Worm (Caenorhabditis elegans) whole organism, L4 larva: ENCODE results near the gene F14B8.6.

Experiments
- R02D3.7 ChIP-seq: fragments of 150-350 bp; sonication (generic microtip); optimal IDR thresholded peaks from 3 replicates; lab custom pipeline; 2014; ENCODE audit warnings: missing biosample characterization, missing genetic modification characterization
- Y48G9A.11 ChIP-seq: fragments of 200-800 bp; sonication (Bioruptor generic); IDR thresholded peaks from 2 replicates; pipeline ENCODE4 v1.3.6; 2022; ENCODE audit warnings: missing genetic modification reagents, missing genetic modification characterization, missing compliant biosample characterization
- aha-1 ChIP-seq: fragments of 150-350 bp; peaks from one replicate; lab custom pipeline; 2014; ENCODE audit warnings: missing biosample characterization, missing genetic modification characterization
- ama-1 ChIP-seq: fragments of 150-350 bp; optimal IDR thresholded peaks from 2 replicates; lab custom pipeline; 2014; ENCODE audit warnings: inconsistent platforms, mixed read lengths
- ceh-32 ChIP-seq: sonication (generic microtip); optimal IDR thresholded peaks from 2 replicates; lab custom pipeline; 2016; ENCODE audit warnings: mild to moderate bottlenecking, missing genetic modification characterization, missing compliant biosample characterization; ENCODE audit not compliant: poor library complexity
- cey-2 ChIP-seq: sonication (generic microtip); optimal IDR thresholded peaks from 3 replicates; lab custom pipeline; 2017; ENCODE audit warnings: missing genetic modification characterization, mild to moderate bottlenecking, missing compliant biosample characterization, antibody characterized with exemption, borderline replicate concordance; ENCODE audit not compliant: insufficient read depth
- daf-16 ChIP-seq, 3 experiments: sonication (generic microtip); optimal IDR thresholded peaks; 2 replicates each; lab custom pipeline; 2016 to 2017; ENCODE audit warnings: missing genetic modification characterization in 3 of 3, missing genetic modification reagents in 3 of 3, mild to moderate bottlenecking in 2 of 3, missing compliant biosample characterization in 2 of 3, missing biosample characterization in 1 of 3, moderate library complexity in 1 of 3
- daf-19 ChIP-seq: fragments of 200-800 bp; sonication (Bioruptor generic); conservative IDR thresholded peaks from 2 replicates; pipeline ENCODE4 v1.3.6; 2022; ENCODE audit warnings: missing genetic modification characterization, missing compliant biosample characterization
- dmd-6 ChIP-seq: fragments of 200-800 bp; sonication (Bioruptor generic); IDR thresholded peaks from 2 replicates; pipeline ENCODE4 v1.3.6; 2022; ENCODE audit warnings: missing genetic modification reagents, missing genetic modification characterization, missing compliant biosample characterization
- dmd-9 ChIP-seq: fragments of 200-800 bp; sonication (Bioruptor generic); IDR thresholded peaks from 2 replicates; pipeline ENCODE4 v1.3.6; 2022; ENCODE audit warnings: missing genetic modification reagents, missing genetic modification characterization, missing compliant biosample characterization
- dve-1 ChIP-seq: sonication (generic microtip); optimal IDR thresholded peaks from 2 replicates; lab custom pipeline; 2017; ENCODE audit warnings: antibody characterized with exemption, mild to moderate bottlenecking, missing genetic modification characterization, missing compliant biosample characterization; ENCODE audit not compliant: insufficient read depth
- hlh-11 ChIP-seq: fragments of 200-800 bp; sonication (Bioruptor generic); optimal IDR thresholded peaks from 2 replicates; lab custom pipeline; 2018; ENCODE audit warnings: mild to moderate bottlenecking, missing genetic modification characterization, missing compliant biosample characterization
- hlh-30 ChIP-seq: sonication (generic microtip); optimal IDR thresholded peaks from 2 replicates; lab custom pipeline; 2017; ENCODE audit warnings: antibody characterized with exemption, mild to moderate bottlenecking, missing genetic modification characterization, missing compliant biosample characterization; ENCODE audit not compliant: insufficient read depth
- lin-13 ChIP-seq: fragments of 150-350 bp; optimal IDR thresholded peaks from 2 replicates; lab custom pipeline; 2014; ENCODE audit warnings: missing biosample characterization, missing genetic modification reagents, missing genetic modification characterization
- mdl-1 ChIP-seq, 2 experiments: fragments of 150-350 bp in 1 of 2; sonication (generic microtip) in 1 of 2; optimal IDR thresholded peaks; 2 replicates each; lab custom pipeline; 2014 to 2017; ENCODE audit warnings: missing biosample characterization in 2 of 2, missing genetic modification characterization in 2 of 2
- mdt-29 ChIP-seq: fragments of 200-800 bp; sonication (Bioruptor generic); IDR thresholded peaks from 2 replicates; pipeline ENCODE4 v1.3.6; 2022; ENCODE audit warnings: missing genetic modification reagents, missing genetic modification characterization, missing compliant biosample characterization
- mxl-2 ChIP-seq: fragments of 200-800 bp; sonication (Bioruptor generic); conservative IDR thresholded peaks from 2 replicates; pipeline ENCODE4 v1.3.6; 2022; ENCODE audit warnings: missing genetic modification reagents, missing genetic modification characterization, missing compliant biosample characterization
- mxl-3 ChIP-seq: fragments of 200-800 bp; sonication (Bioruptor generic); optimal IDR thresholded peaks from 2 replicates; lab custom pipeline; 2018; ENCODE audit warnings: mild to moderate bottlenecking, missing genetic modification characterization, missing compliant biosample characterization
- nhr-237 ChIP-seq: sonication (generic microtip); optimal IDR thresholded peaks from 2 replicates; lab custom pipeline; 2017; ENCODE audit warnings: missing biosample characterization, missing genetic modification characterization
- nhr-28 ChIP-seq: fragments of 150-350 bp; optimal IDR thresholded peaks from 2 replicates; lab custom pipeline; 2014; ENCODE audit warnings: missing biosample characterization, missing genetic modification characterization
- pha-4 ChIP-seq, 2 experiments: fragments of 150-350 bp in 1 of 2; fragments of 200-800 bp in 1 of 2; sonication (Bioruptor generic) in 1 of 2; IDR thresholded peaks in 1 of 2; optimal IDR thresholded peaks in 1 of 2; 2 replicates each; pipeline versions ENCODE4 v1.3.6 to Lab custom; 2014 to 2022; ENCODE audit warnings: missing genetic modification characterization in 2 of 2, missing genetic modification reagents in 2 of 2, missing biosample characterization in 1 of 2, missing compliant biosample characterization in 1 of 2
- php-3 ChIP-seq: fragments of 200-800 bp; sonication (Bioruptor generic); IDR thresholded peaks from 2 replicates; pipeline ENCODE4 v1.3.6; 2022; ENCODE audit warnings: missing genetic modification reagents, missing genetic modification characterization, missing compliant biosample characterization
- pqm-1 ChIP-seq: sonication (generic microtip); optimal IDR thresholded peaks from 2 replicates; lab custom pipeline; 2017; ENCODE audit warnings: missing biosample characterization, missing genetic modification characterization
- sdz-12 ChIP-seq: fragments of 200-800 bp; sonication (Bioruptor generic); optimal IDR thresholded peaks from 2 replicates; lab custom pipeline; 2018; ENCODE audit warnings: mild to moderate bottlenecking, missing genetic modification characterization, missing compliant biosample characterization
- skn-1 ChIP-seq: fragments of 150-350 bp; optimal IDR thresholded peaks from 2 replicates; lab custom pipeline; 2014; ENCODE audit warnings: missing biosample characterization, missing genetic modification characterization
- unc-62 ChIP-seq, 3 experiments: fragments of 150-350 bp in 1 of 3; sonication (generic microtip); optimal IDR thresholded peaks in 2 of 3; peaks in 1 of 3; 1 replicate in 1 of 3; 2 replicates in 2 of 3; lab custom pipeline; 2014 to 2017; ENCODE audit warnings: missing biosample characterization in 3 of 3, missing genetic modification characterization in 3 of 3, missing genetic modification reagents in 3 of 3, missing genotype in 1 of 3
- vab-7 ChIP-seq: fragments of 200-800 bp; sonication (Bioruptor generic); IDR thresholded peaks from 2 replicates; pipeline ENCODE4 v1.3.6; 2022; ENCODE audit warnings: missing genetic modification reagents, missing genetic modification characterization, missing compliant biosample characterization
- zag-1 ChIP-seq: fragments of 150-350 bp; optimal IDR thresholded peaks from 2 replicates; lab custom pipeline; 2014; ENCODE audit warnings: missing biosample characterization, missing genetic modification characterization
- ztf-11 ChIP-seq: fragments of 150-350 bp; optimal IDR thresholded peaks from 2 replicates; lab custom pipeline; 2014; ENCODE audit warnings: missing biosample characterization, missing genetic modification characterization

The F14B8.6 gene

DNA sequence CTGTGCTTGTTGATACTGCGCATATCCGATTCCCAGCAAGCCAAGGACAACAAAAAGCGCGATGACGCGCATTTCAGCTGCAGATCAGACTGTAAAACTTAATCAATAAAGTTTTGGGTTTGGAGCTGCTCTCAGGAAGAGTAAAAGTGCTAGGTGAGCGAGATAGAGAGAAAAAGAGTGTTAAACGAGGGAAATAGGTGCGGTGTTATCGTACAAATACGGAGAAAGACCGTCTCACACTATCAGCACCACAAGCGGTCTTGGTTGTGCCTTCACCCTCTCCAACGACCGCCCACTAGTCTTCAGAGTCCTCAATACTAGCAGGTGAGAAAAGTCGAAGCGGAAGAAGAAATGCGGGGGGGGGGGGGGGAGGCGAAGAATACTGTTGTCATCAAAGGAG lies 3.6 kb downstream of the F14B8.6 start, which contains the start of gene F14B8.5:
Gene F14B8.5, minus strand, starts transcription at position 127 of the 400 bp plus-strand sequence.
- TF ChIP-seq nhr-28 = peak; percentile 11
- peak; percentile 22; the same call in 1 of the 2 replicates for TF ChIP-seq dmd-6 (GFP tag; lab: Robert Waterston, UW)
- peak; percentile 87 for TF ChIP-seq aha-1 (tag; lab: Kevin White, UChicago)
- TF ChIP-seq daf-16 (GFP tag; optimal IDR thresholded peaks at IDR 0.05; lab: Kevin White, UChicago) = no peak
- peak; percentile 46 for TF ChIP-seq daf-16 (tag; optimal IDR thresholded peaks at IDR 0.05; lab: Kevin White, UChicago)
- peak; percentile 14 for TF ChIP-seq pqm-1 (tag; lab: Kevin White, UChicago)
- TF ChIP-seq dve-1 (tag; lab: Kevin White, UChicago) = peak; percentile 1
- TF ChIP-seq php-3 (GFP tag; lab: Robert Waterston, UW) = no peak
- TF ChIP-seq R02D3.7 (tag; lab: Kevin White, UChicago) = no peak
- peak; percentile 45 for TF ChIP-seq hlh-11 (tag; lab: Kevin White, UChicago)
- no peak for TF ChIP-seq mdt-29 (GFP tag; lab: Robert Waterston, UW)

- TF ChIP-seq sdz-12 (GFP tag; lab: Kevin White, UChicago) (no peak), ceh-32 (tag; lab: Kevin White, UChicago) (no peak), vab-7 (GFP tag; lab: Robert Waterston, UW) (no peak), pqm-1 (tag; lab: Kevin White, UChicago) (peak; percentile 64), aha-1 (tag; lab: Kevin White, UChicago) (peak; percentile 81), daf-16 (GFP tag; optimal IDR thresholded peaks at IDR 0.05; lab: Kevin White, UChicago) (no peak), daf-16 (tag; optimal IDR thresholded peaks at IDR 0.05; lab: Kevin White, UChicago) (peak; percentile 92), php-3 (GFP tag; lab: Robert Waterston, UW) (no peak), unc-62 (GFP tag; optimal IDR thresholded peaks at IDR 0.05 in 1 of 2; lab: Kevin White, UChicago) (peak in 1 of 2 experiments; percentile 70), unc-62 (tag; optimal IDR thresholded peaks at IDR 0.05; lab: Kevin White, UChicago) (no peak), lin-13 (GFP tag; lab: Kevin White, UChicago) (no peak), dve-1 (tag; lab: Kevin White, UChicago) (peak; percentile 61), hlh-11 (tag; lab: Kevin White, UChicago) (peak; percentile 31)
- TF ChIP-seq, all 104 proteins: peak for 6
These were observed 5.3 kb downstream of the F14B8.6 start for ce11 chrX:6926952-6927351.

- TF ChIP-seq ztf-11 (tag; lab: Kevin White, UChicago) (no peak), dmd-9 (no peak), nhr-28 (peak; percentile 54), R02D3.7 (tag; lab: Kevin White, UChicago) (no peak), aha-1 (tag; lab: Kevin White, UChicago) (peak; percentile 76), pqm-1 (tag; lab: Kevin White, UChicago) (peak; percentile 75), dmd-6 (GFP tag; lab: Robert Waterston, UW) (peak; percentile 34; the same call in 1 of the 2 replicates), nhr-237 (tag; lab: Kevin White, UChicago) (no peak), skn-1 (tag; lab: Kevin White, UChicago) (no peak), daf-19 (no peak), dve-1 (tag; lab: Kevin White, UChicago) (peak; percentile 5), zag-1 (no peak), hlh-11 (tag; lab: Kevin White, UChicago) (peak; percentile 47), hlh-30 (no peak), Y48G9A.11 (GFP tag; lab: Robert Waterston, UW) (no peak), daf-16 (GFP tag; optimal IDR thresholded peaks at IDR 0.05; lab: Kevin White, UChicago) (no peak), daf-16 (tag; optimal IDR thresholded peaks at IDR 0.05; lab: Kevin White, UChicago) (peak; percentile 24), mxl-3 (GFP tag; lab: Kevin White, UChicago) (peak; percentile 20), cey-2 (no peak), ama-1 (lab: Kevin White, UChicago) (no peak), mdt-29 (GFP tag; lab: Robert Waterston, UW) (no peak)
These were observed 7.8 kb downstream of the F14B8.6 start, which contains the start of gene otpl-3 for ce11 chrX:6924461-6924860. Gene otpl-3 (minus strand): TSS chrX:6924764.

DNA sequence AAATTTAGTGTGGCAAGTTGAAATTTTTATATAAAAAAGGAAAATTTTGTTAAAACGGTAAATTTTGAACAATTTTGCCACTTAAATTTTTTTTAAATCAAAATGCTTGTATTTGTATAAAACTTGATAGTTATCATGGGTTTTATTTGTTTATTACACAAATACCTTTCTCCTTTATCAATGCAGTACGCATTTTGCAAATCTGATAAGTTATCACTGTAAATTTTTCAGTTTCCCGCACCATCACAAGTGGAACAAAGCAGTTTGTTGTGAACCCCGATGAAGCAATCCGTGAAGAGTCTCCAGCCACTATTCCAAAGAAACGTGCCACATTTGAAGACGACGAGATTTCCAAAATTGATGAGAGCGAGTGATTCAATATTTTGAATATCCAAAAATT lies 12.1 kb downstream of the F14B8.6 start:
- TF ChIP-seq unc-62 (GFP tag; optimal IDR thresholded peaks at IDR 0.05 in 1 of 2; lab: Kevin White, UChicago) (peak in 1 of 2 experiments; percentile 66), unc-62 (tag; optimal IDR thresholded peaks at IDR 0.05; lab: Kevin White, UChicago) (no peak), aha-1 (tag; lab: Kevin White, UChicago) (no peak)

DNA sequence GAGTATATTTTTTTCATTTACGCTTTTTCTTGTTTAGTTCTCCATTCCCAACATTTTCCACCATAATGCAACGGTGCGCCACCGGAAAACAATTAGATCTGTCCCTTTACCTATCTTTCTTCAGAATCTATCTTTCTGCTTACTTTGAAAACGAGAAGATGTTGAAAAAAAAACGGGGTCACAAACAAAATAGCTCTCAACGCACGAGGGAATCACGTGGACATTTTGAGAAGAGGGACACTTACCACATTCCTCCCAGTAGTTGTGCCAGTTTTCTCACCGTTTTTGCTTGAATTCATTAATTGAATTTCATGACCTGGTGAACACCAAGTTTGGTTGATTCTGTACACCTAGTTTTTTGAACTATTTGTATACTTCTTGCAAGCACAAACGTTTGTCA lies 16.1 kb downstream of the F14B8.6 start:
- TF ChIP-seq unc-62 (GFP tag; optimal IDR thresholded peaks at IDR 0.05 in 1 of 2; lab: Kevin White, UChicago) = peak in 1 of 2 experiments; percentile 71
- TF ChIP-seq unc-62 (tag; optimal IDR thresholded peaks at IDR 0.05; lab: Kevin White, UChicago) = no peak
- peak in 1 of 2 experiments; percentile 4 for TF ChIP-seq mdl-1 (tag; optimal IDR thresholded peaks at IDR 0.05; lab: Kevin White, UChicago)
- peak; percentile 92 for TF ChIP-seq mxl-2 (GFP tag; lab: Robert Waterston, UW)
- peak; percentile 40 for TF ChIP-seq hlh-30
- TF ChIP-seq daf-16 (GFP tag; optimal IDR thresholded peaks at IDR 0.05; lab: Kevin White, UChicago) = no peak
- no peak for TF ChIP-seq daf-16 (tag; optimal IDR thresholded peaks at IDR 0.05; lab: Kevin White, UChicago)
- TF ChIP-seq hlh-11 (tag; lab: Kevin White, UChicago) = no peak
- no peak for TF ChIP-seq pha-4 (GFP tag; IDR thresholded peaks at IDR 0.05; lab: Robert Waterston, UW)
- no peak for TF ChIP-seq pha-4 (tag; optimal IDR thresholded peaks at IDR 0.05; lab: Kevin White, UChicago)
